Worm (Caenorhabditis elegans): ENCODE data around the gene F26F4.8.

F26F4.8 gene

ce11 chrIII:4917077-4917476 is 11.8 kb upstream of the F26F4.8 start, which contains the start of gene rars-1:
Gene rars-1, minus strand, starts transcription at chrIII:4917177.
- peak in 1 of 2 experiments; percentile 57 for TF ChIP-seq unc-62 (GFP tag; optimal IDR thresholded peaks at IDR 0.05 in 1 of 2)
- TF ChIP-seq unc-62 (tag; optimal IDR thresholded peaks at IDR 0.05) = no peak
- TF ChIP-seq mes-2 (tag; optimal IDR thresholded peaks at IDR 0.05; ENCODE audit: poor library complexity, severe bottlenecking) = no peak
- no peak for TF ChIP-seq dve-1 (tag; optimal IDR thresholded peaks at IDR 0.05; ENCODE audit: insufficient read depth)

ce11 chrIII:4913736-4914135 is 8.5 kb upstream of the F26F4.8 start:
- TF ChIP-seq vab-7 (GFP tag; IDR thresholded peaks at IDR 0.05) = no peak
- peak; percentile 93 for TF ChIP-seq aha-1 (tag)

ce11 chrIII:4912317-4912716 is 7.0 kb upstream of the F26F4.8 start, which contains the start of the genes F26F4.9 and cee-1:
Gene F26F4.9, minus strand, starts transcription at chrIII:4912521.
Gene cee-1, plus strand, starts transcription at chrIII:4912699.
- TF ChIP-seq mep-1 (tag; optimal IDR thresholded peaks at IDR 0.05) = peak; percentile 38
- TF ChIP-seq zfp-3 (GFP tag; conservative IDR thresholded peaks at IDR 0.05) = no peak
- no peak for TF ChIP-seq unc-62 (GFP tag; optimal IDR thresholded peaks at IDR 0.05 in 1 of 2)
- no peak for TF ChIP-seq unc-62 (tag; optimal IDR thresholded peaks at IDR 0.05)
- peak; percentile 19; the same call in 1 of the 2 replicates for TF ChIP-seq dmd-6 (GFP tag; IDR thresholded peaks at IDR 0.05)
- TF ChIP-seq ceh-62 (tag; optimal IDR thresholded peaks at IDR 0.05) = no peak
- no peak for TF ChIP-seq ceh-32 (tag; optimal IDR thresholded peaks at IDR 0.05; ENCODE audit: poor library complexity)
- TF ChIP-seq egl-27 (tag; optimal IDR thresholded peaks at IDR 0.05) = no peak
- no peak for TF ChIP-seq lin-38 (GFP tag; IDR thresholded peaks at IDR 0.05)
- TF ChIP-seq mxl-2 (GFP tag; conservative IDR thresholded peaks at IDR 0.05) = no peak
- no peak for TF ChIP-seq attf-4 (tag; optimal IDR thresholded peaks at IDR 0.05)
- TF ChIP-seq arid-1 (GFP tag; conservative IDR thresholded peaks at IDR 0.05) = no peak
- 0 out of 2 replicates have a peak, but pooled peaks have one; percentile 15 for TF ChIP-seq Y48G9A.11 (GFP tag; IDR thresholded peaks at IDR 0.05)
- TF ChIP-seq F49E8.2 (tag; optimal IDR thresholded peaks at IDR 0.05; ENCODE audit: borderline replicate concordance) = peak; percentile 4
- peak; percentile 97 for TF ChIP-seq mes-2 (tag; optimal IDR thresholded peaks at IDR 0.05; ENCODE audit: poor library complexity, severe bottlenecking)
- TF ChIP-seq nhr-48 (tag; optimal IDR thresholded peaks at IDR 0.05) = no peak
- TF ChIP-seq ZK337.2 (GFP tag; IDR thresholded peaks at IDR 0.05) = peak; percentile 73
- TF ChIP-seq daf-16 (GFP tag; optimal IDR thresholded peaks at IDR 0.05) = no peak
- peak; percentile 33 for TF ChIP-seq daf-16 (tag; optimal IDR thresholded peaks at IDR 0.05)
- TF ChIP-seq nhr-41 (GFP tag; IDR thresholded peaks at IDR 0.05) = no peak
- TF ChIP-seq dve-1 (tag; optimal IDR thresholded peaks at IDR 0.05; ENCODE audit: insufficient read depth) = peak; percentile 44
- peak; percentile 3 for TF ChIP-seq hlh-11 (tag; optimal IDR thresholded peaks at IDR 0.05)
- TF ChIP-seq vab-7 (GFP tag; IDR thresholded peaks at IDR 0.05) = no peak
- TF ChIP-seq dpl-1 (GFP tag; optimal IDR thresholded peaks at IDR 0.05) = peak; percentile 78
- TF ChIP-seq aly-2 (tag; optimal IDR thresholded peaks at IDR 0.05) = no peak
- peak; percentile 86 for TF ChIP-seq aha-1 (tag)
- no peak for TF ChIP-seq php-3 (GFP tag; IDR thresholded peaks at IDR 0.05)
- no peak for TF ChIP-seq saeg-2 (GFP tag; IDR thresholded peaks at IDR 0.05)
- no peak for TF ChIP-seq F44E2.7 (GFP tag; IDR thresholded peaks at IDR 0.05)
- TF ChIP-seq lsy-2 (tag; optimal IDR thresholded peaks at IDR 0.05) = peak in 1 of 2 experiments; percentile 74
- peak; percentile 8 for TF ChIP-seq nhr-28 (tag; optimal IDR thresholded peaks at IDR 0.05)
- TF ChIP-seq rbr-2 (tag; optimal IDR thresholded peaks at IDR 0.05) = peak; percentile 32
- TF ChIP-seq dmd-9 (GFP tag; IDR thresholded peaks at IDR 0.05) = 0 out of 2 replicates have a peak, but pooled peaks have one; percentile 37
- no peak for TF ChIP-seq nhr-10 (tag; optimal IDR thresholded peaks at IDR 0.05)
- TF ChIP-seq mdt-29 (GFP tag; IDR thresholded peaks at IDR 0.05) = no peak
- no peak for TF ChIP-seq lim-7 (GFP tag; IDR thresholded peaks at IDR 0.05)
- peak in 1 of 2 experiments; percentile 70 for TF ChIP-seq hif-1 (tag; optimal IDR thresholded peaks at IDR 0.05)
- TF ChIP-seq unc-130 (GFP tag; optimal IDR thresholded peaks at IDR 0.05) = peak; percentile 86
